Worm (Caenorhabditis elegans) whole organism, L4/young adult: ENCODE data around the gene srh-244.

Experiments
- W03F9.2 ChIP-seq: fragments of 150-350 bp; optimal IDR thresholded peaks from 2 replicates; lab custom pipeline; 2014; ENCODE audit warnings: missing biosample characterization, missing genetic modification characterization
- him-1 ChIP-seq: sonication (generic microtip); optimal IDR thresholded peaks from 2 replicates; lab custom pipeline; 2016; ENCODE audit warnings: missing genotype, missing genetic modification reagents, missing genetic modification characterization, missing compliant biosample characterization

- TF ChIP-seq him-1 (no peak), W03F9.2 (tag; lab: Kevin White, UChicago) (no peak)
These were observed 21.3 kb downstream of the srh-244 start, which contains the start of gene exc-13 for ce11 chrV:7364951-7365350.
